Fruit fly (Drosophila melanogaster): Measurements from ENCODE around the gene CG17380.

CG17380 gene

DNA sequence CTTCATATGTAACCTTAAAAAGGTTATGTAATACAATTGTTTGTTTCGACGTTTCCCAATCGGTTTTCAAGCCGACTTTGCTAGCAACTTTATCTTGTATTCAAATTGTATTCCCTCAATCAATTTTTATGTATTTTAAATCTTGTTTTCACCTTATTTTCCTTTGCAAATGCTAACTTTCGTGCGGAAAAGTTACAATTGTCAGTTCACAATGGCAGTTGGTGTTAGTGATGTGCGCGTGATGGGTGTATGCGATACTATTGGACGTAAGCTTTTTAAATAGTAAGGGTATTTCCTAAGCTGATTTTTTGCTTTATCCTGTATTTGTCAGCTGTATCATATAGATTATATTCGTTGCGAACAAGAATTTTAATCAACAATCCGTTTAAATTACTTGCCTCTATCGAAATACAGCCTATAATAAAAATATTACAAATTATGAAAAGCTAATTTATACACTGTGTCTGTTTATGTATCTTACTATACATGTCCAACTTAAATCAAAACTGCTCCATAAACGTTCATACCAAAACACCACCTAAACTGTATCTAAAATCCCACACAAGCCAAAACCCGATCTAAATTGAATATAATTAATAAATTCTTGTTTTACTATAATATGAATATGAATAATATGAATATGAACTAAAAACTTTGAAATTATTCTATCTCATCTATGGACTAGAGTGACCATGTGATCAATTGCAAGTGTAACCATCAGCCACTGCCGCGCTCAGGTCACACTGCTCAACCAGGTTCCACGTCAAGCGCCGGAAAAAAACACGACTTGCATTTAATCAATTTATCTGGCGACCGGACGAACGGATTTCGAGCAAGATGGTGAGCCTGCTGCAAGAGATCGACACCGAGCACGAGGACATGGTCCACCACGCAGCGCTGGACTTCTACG, 47.4 kb downstream of the CG17380 start, which contains the start of the genes ATPsynCF6 and Sec13 (continued):
- peak; percentile 65 for TF ChIP-seq CG11247 (GFP tag; IDR thresholded peaks at IDR 0.05)
- no peak for TF ChIP-seq wor (GFP tag; IDR thresholded peaks at IDR 0.05)
- peak; percentile 78 for TF ChIP-seq zen2 (GFP tag; IDR thresholded peaks at IDR 0.05; ENCODE audit: partially characterized antibody)
- TF ChIP-seq Hr39 (optimal IDR thresholded peaks at IDR 0.05): no peak
- no peak for TF ChIP-seq CG13894 (tag; optimal IDR thresholded peaks at IDR 0.05)
- TF ChIP-seq run (tag; optimal IDR thresholded peaks at IDR 0.05): no peak
- TF ChIP-seq Adf1 (GFP tag; IDR thresholded peaks at IDR 0.05): no peak
- TF ChIP-seq Xrp1 (GFP tag; IDR thresholded peaks at IDR 0.05): peak; percentile 64
- TF ChIP-seq CG10462 (GFP tag; optimal IDR thresholded peaks at IDR 0.05): no peak
- TF ChIP-seq CG16779 (GFP tag; IDR thresholded peaks at IDR 0.05): 0 out of 2 replicates have a peak, but pooled peaks have one; percentile 10
- peak; percentile 31 for TF ChIP-seq zfh2 (GFP tag; optimal IDR thresholded peaks at IDR 0.05)
- TF ChIP-seq CG2889 (GFP tag; IDR thresholded peaks at IDR 0.05): 0 out of 3 replicates have a peak, but pooled peaks have one; percentile 9
- TF ChIP-seq CG3995 (GFP tag; optimal IDR thresholded peaks at IDR 0.05): peak; percentile 47
- no peak for TF ChIP-seq Ravus (GFP tag; IDR thresholded peaks at IDR 0.05)
- peak; percentile 55 for TF ChIP-seq CG15696 (tag; optimal IDR thresholded peaks at IDR 0.05)
- TF ChIP-seq CG17385 (GFP tag; optimal IDR thresholded peaks at IDR 0.05): peak; percentile 44
- TF ChIP-seq Bteb2 (GFP tag; optimal IDR thresholded peaks at IDR 0.05): no peak
- peak; percentile 21 for TF ChIP-seq Sry-β (GFP tag; optimal IDR thresholded peaks at IDR 0.05)
- peak; percentile 19 for TF ChIP-seq CG34376 (GFP tag; optimal IDR thresholded peaks at IDR 0.05)
- TF ChIP-seq CG7987 (GFP tag; optimal IDR thresholded peaks at IDR 0.05): no peak
- TF ChIP-seq CG8290 (GFP tag; optimal IDR thresholded peaks at IDR 0.05): peak; percentile 22
- peak; percentile 2 to 19 for TF ChIP-seq CG8290 (tag; optimal IDR thresholded peaks at IDR 0.05)
- peak; percentile 96 for TF ChIP-seq amos (GFP tag; IDR thresholded peaks at IDR 0.05; ENCODE audit: partially characterized antibody)
- no peak for TF ChIP-seq dm (GFP tag; optimal IDR thresholded peaks at IDR 0.05)
- no peak for TF ChIP-seq HLHmδ (GFP tag; optimal IDR thresholded peaks at IDR 0.05)
- no peak for TF ChIP-seq scrt (GFP tag; optimal IDR thresholded peaks at IDR 0.05)
- no peak for TF ChIP-seq BtbVII (GFP tag; optimal IDR thresholded peaks at IDR 0.05)
- TF ChIP-seq Poxn (GFP tag; IDR thresholded peaks at IDR 0.05): peak; percentile 3; the same call in 1 of the 2 replicates
- no peak for TF ChIP-seq CG7357 (GFP tag; IDR thresholded peaks at IDR 0.05)
- no peak for TF ChIP-seq CG1832 (GFP tag; optimal IDR thresholded peaks at IDR 0.05)
- TF ChIP-seq h (optimal IDR thresholded peaks at IDR 0.05): no peak
- peak; percentile 63 for TF ChIP-seq Meics (GFP tag; optimal IDR thresholded peaks at IDR 0.05)
- TF ChIP-seq CG12155 (GFP tag; optimal IDR thresholded peaks at IDR 0.05): peak; percentile 20
- peak; percentile 58 for TF ChIP-seq tap (tag; optimal IDR thresholded peaks at IDR 0.05)
- TF ChIP-seq bab2 (GFP tag; optimal IDR thresholded peaks at IDR 0.05): peak; percentile 48
- no peak for TF ChIP-seq gsb (GFP tag; IDR thresholded peaks at IDR 0.05)
- peak; percentile 62; the same call in 1 of the 2 replicates for TF ChIP-seq CG14441 (GFP tag; IDR thresholded peaks at IDR 0.05)
- TF ChIP-seq CG1647 (GFP tag; optimal IDR thresholded peaks at IDR 0.05): no peak
- TF ChIP-seq CG16813 (GFP tag; IDR thresholded peaks at IDR 0.05; ENCODE audit: partially characterized antibody): peak; percentile 96
- TF ChIP-seq CG1602 (GFP tag; optimal IDR thresholded peaks at IDR 0.05): peak; percentile 4
- no peak for TF ChIP-seq btn (GFP tag; optimal IDR thresholded peaks at IDR 0.05)
- TF ChIP-seq jigr1 (GFP tag; IDR thresholded peaks at IDR 0.05): no peak
- peak; percentile 58 for TF ChIP-seq sqz (GFP tag; optimal IDR thresholded peaks at IDR 0.05)
- TF ChIP-seq CG5953 (GFP tag; IDR thresholded peaks at IDR 0.05): no peak
- TF ChIP-seq CG9932 (GFP tag; IDR thresholded peaks at IDR 0.05): peak; percentile 83
- TF ChIP-seq tin (GFP tag; optimal IDR thresholded peaks at IDR 0.05): peak; percentile 57
- TF ChIP-seq nmo (GFP tag; optimal IDR thresholded peaks at IDR 0.05): peak; percentile 68
- TF ChIP-seq Nf-YC (tag; optimal IDR thresholded peaks at IDR 0.05): peak; percentile 43
- no peak for TF ChIP-seq shn (GFP tag; optimal IDR thresholded peaks at IDR 0.05)
- no peak for TF ChIP-seq CG12769 (tag; optimal IDR thresholded peaks at IDR 0.05)

Measured in whole organism, embryonic.